Fruit fly (Drosophila melanogaster) whole organism, embryonic: ENCODE results near the gene CG15818.

ENCODE experiments used
- Adf1 ChIP-seq: fragments of 200-800 bp; sonication (Bioruptor generic); IDR thresholded peaks from 2 replicates; pipeline ENCODE4 v1.3.6; 2022; ENCODE audit warnings: missing biosample characterization, missing genetic modification characterization
- Atf3 ChIP-seq: fragments of 200-800 bp; sonication (Bioruptor generic); optimal IDR thresholded peaks from 3 replicates; lab custom pipeline; 2016; ENCODE audit warnings: missing biosample characterization, missing genetic modification characterization
- Awh ChIP-seq: fragments of 200-800 bp; sonication (Bioruptor generic); IDR thresholded peaks from 2 replicates; pipeline ENCODE4, ENCODE4 v1.3.6; 2022; ENCODE audit warnings: missing biosample characterization, missing genetic modification characterization
- CG10147 ChIP-seq: fragments of 200-800 bp; sonication (Bioruptor generic); optimal IDR thresholded peaks from 2 replicates; lab custom pipeline; 2019; ENCODE audit warnings: missing biosample characterization, mild to moderate bottlenecking, missing genetic modification characterization, moderate library complexity
- CG10267 ChIP-seq: fragments of 200-800 bp; sonication (Bioruptor generic); optimal IDR thresholded peaks from 2 replicates; lab custom pipeline; 2018; ENCODE audit warnings: missing biosample characterization, mild to moderate bottlenecking, missing genetic modification characterization, moderate library complexity
- CG12236 ChIP-seq: fragments of 200-800 bp; sonication (Bioruptor generic); optimal IDR thresholded peaks from 2 replicates; lab custom pipeline; 2016; ENCODE audit warnings: missing biosample characterization, missing genetic modification characterization
- CG13424 ChIP-seq: fragments of 200-800 bp; sonication (Bioruptor generic); optimal IDR thresholded peaks from 2 replicates; lab custom pipeline; 2019; ENCODE audit warnings: missing biosample characterization, mild to moderate bottlenecking, missing genetic modification characterization, moderate library complexity
- CG14014 ChIP-seq: fragments of 200-800 bp; sonication (Bioruptor generic); IDR thresholded peaks from 2 replicates; pipeline ENCODE4 v1.3.6; 2022; ENCODE audit warnings: missing biosample characterization, missing genetic modification characterization
- CG15479 ChIP-seq: fragments of 200-800 bp; sonication (Bioruptor generic); optimal IDR thresholded peaks from 3 replicates; lab custom pipeline; 2019; ENCODE audit warnings: missing biosample characterization, mild to moderate bottlenecking, missing genetic modification characterization, moderate library complexity
- CG17385 ChIP-seq: fragments of 200-800 bp; sonication (Bioruptor generic); optimal IDR thresholded peaks from 3 replicates; lab custom pipeline; 2018; ENCODE audit warnings: missing biosample characterization, mild to moderate bottlenecking, missing genetic modification characterization
- CG2199 ChIP-seq: fragments of 200-800 bp; sonication (Bioruptor generic); IDR thresholded peaks from 3 replicates; pipeline ENCODE4 v1.3.6; 2022; ENCODE audit warnings: missing biosample characterization, missing genetic modification characterization
- CG3065 ChIP-seq: fragments of 200-800 bp; sonication (Bioruptor generic); optimal IDR thresholded peaks from 2 replicates; lab custom pipeline; 2016; ENCODE audit warnings: missing biosample characterization, missing genetic modification characterization
- CG3281 ChIP-seq: fragments of 200-800 bp; sonication (Bioruptor generic); optimal IDR thresholded peaks from 3 replicates; lab custom pipeline; 2017; ENCODE audit warnings: missing biosample characterization, mild to moderate bottlenecking, missing genetic modification characterization
- CG33557 ChIP-seq: fragments of 200-800 bp; sonication (Bioruptor generic); optimal IDR thresholded peaks from 2 replicates; lab custom pipeline; 2019; ENCODE audit warnings: missing biosample characterization, mild to moderate bottlenecking, missing genetic modification characterization, moderate library complexity
- CG3838 ChIP-seq: fragments of 200-800 bp; sonication (Bioruptor generic); optimal IDR thresholded peaks from 3 replicates; lab custom pipeline; 2016; ENCODE audit warnings: missing biosample characterization, missing genetic modification characterization
- CG3995 ChIP-seq: fragments of 200-800 bp; sonication (Bioruptor generic); optimal IDR thresholded peaks from 3 replicates; lab custom pipeline; 2016; ENCODE audit warnings: missing biosample characterization, missing genetic modification characterization
- CG4360 ChIP-seq: fragments of 200-800 bp; sonication (Bioruptor generic); IDR thresholded peaks from 2 replicates; pipeline ENCODE4 v1.3.6; 2022; ENCODE audit warnings: missing biosample characterization, missing genetic modification characterization
- CG6272 ChIP-seq: fragments of 200-800 bp; sonication (Bioruptor generic); IDR thresholded peaks from 2 replicates; pipeline ENCODE4 v1.3.6; 2022; ENCODE audit warnings: missing biosample characterization, missing genetic modification characterization
- CG6791 ChIP-seq: fragments of 200-800 bp; sonication (Bioruptor generic); IDR thresholded peaks from 3 replicates; pipeline ENCODE4 v1.3.6; 2022; ENCODE audit warnings: missing biosample characterization, missing genetic modification characterization; ENCODE audit not compliant: partially characterized antibody
- CG9932 ChIP-seq: fragments of 200-800 bp; sonication (Bioruptor generic); IDR thresholded peaks from 2 replicates; pipeline ENCODE4 v1.3.6; 2022; ENCODE audit warnings: missing biosample characterization, missing genetic modification characterization
- Dip3 ChIP-seq: fragments of 200-800 bp; sonication (Bioruptor generic); optimal IDR thresholded peaks from 3 replicates; lab custom pipeline; 2016; ENCODE audit warnings: missing biosample characterization, missing genetic modification characterization
- E2f2 ChIP-seq: fragments of 200-800 bp; sonication (Bioruptor generic); IDR thresholded peaks from 2 replicates; pipeline ENCODE4 v1.3.6; 2022; ENCODE audit warnings: missing biosample characterization, missing genetic modification characterization
- ERR ChIP-seq: fragments of 200-800 bp; sonication (Bioruptor generic); optimal IDR thresholded peaks from 2 replicates; lab custom pipeline; 2016; ENCODE audit warnings: missing biosample characterization, missing genetic modification characterization
- Fer1 ChIP-seq: fragments of 200-800 bp; sonication (Bioruptor generic); optimal IDR thresholded peaks from 2 replicates; lab custom pipeline; 2017; ENCODE audit warnings: missing biosample characterization, mild to moderate bottlenecking, missing genetic modification characterization
- HHEX ChIP-seq: fragments of 200-800 bp; sonication (Bioruptor generic); optimal IDR thresholded peaks from 3 replicates; lab custom pipeline; 2017; ENCODE audit warnings: missing biosample characterization, mild to moderate bottlenecking, missing genetic modification characterization, missing genetic modification reagents
- Hand ChIP-seq: fragments of 200-800 bp; sonication (Bioruptor generic); optimal IDR thresholded peaks from 2 replicates; lab custom pipeline; 2017; ENCODE audit warnings: mild to moderate bottlenecking, missing biosample characterization, missing genetic modification reagents, missing genetic modification characterization
- Hr51 ChIP-seq, 2 experiments: fragments of 200-800 bp; sonication (Bioruptor generic); optimal IDR thresholded peaks; 2 replicates in 1 of 2; 3 replicates in 1 of 2; lab custom pipeline; 2016 to 2018; ENCODE audit warnings: missing biosample characterization in 2 of 2, missing genetic modification characterization in 2 of 2, mild to moderate bottlenecking in 1 of 2, moderate library complexity in 1 of 2
- MESR4 ChIP-seq: fragments of 200-800 bp; sonication (Bioruptor generic); optimal IDR thresholded peaks from 2 replicates; lab custom pipeline; 2018; ENCODE audit warnings: missing biosample characterization, mild to moderate bottlenecking, missing genetic modification characterization, moderate library complexity
- Oaz ChIP-seq: fragments of 200-800 bp; sonication (Bioruptor generic); IDR thresholded peaks from 2 replicates; pipeline ENCODE4 v1.3.6; 2022; ENCODE audit warnings: missing biosample characterization, missing genetic modification characterization
- Rfx ChIP-seq: fragments of 200-800 bp; sonication (Bioruptor generic); IDR thresholded peaks from 2 replicates; pipeline ENCODE4 v1.3.6; 2022; ENCODE audit warnings: missing biosample characterization, missing genetic modification characterization
- Usf ChIP-seq: fragments of 200-800 bp; sonication (Bioruptor generic); optimal IDR thresholded peaks from 2 replicates; lab custom pipeline; 2017; ENCODE audit warnings: missing genotype, missing biosample characterization, missing genetic modification characterization
- ab ChIP-seq: fragments of 200-800 bp; sonication (Bioruptor generic); optimal IDR thresholded peaks from 2 replicates; lab custom pipeline; 2016; ENCODE audit warnings: missing biosample characterization, missing genetic modification characterization
- dm ChIP-seq: fragments of 200-800 bp; sonication (Bioruptor generic); optimal IDR thresholded peaks from 3 replicates; lab custom pipeline; 2016; ENCODE audit warnings: missing biosample characterization, missing genetic modification characterization
- gem ChIP-seq: fragments of 200-800 bp; sonication (Bioruptor generic); optimal IDR thresholded peaks from 2 replicates; lab custom pipeline; 2019; ENCODE audit warnings: missing biosample characterization, mild to moderate bottlenecking, missing genetic modification characterization, moderate library complexity
- gsb ChIP-seq: fragments of 200-800 bp; sonication (Bioruptor generic); IDR thresholded peaks from 2 replicates; pipeline ENCODE4 v1.3.6; 2022; ENCODE audit warnings: missing biosample characterization, missing genetic modification characterization
- lab ChIP-seq: fragments of 200-800 bp; sonication (Bioruptor generic); optimal IDR thresholded peaks from 3 replicates; lab custom pipeline; 2017; ENCODE audit warnings: missing biosample characterization, missing genetic modification characterization, mild to moderate bottlenecking, moderate library complexity, missing genetic modification reagents
- lov ChIP-seq, 2 experiments: fragments of 200-800 bp in 1 of 2; fragments of >200 bp in 1 of 2; sonication (Bioruptor generic) in 1 of 2; IDR thresholded peaks in 1 of 2; optimal IDR thresholded peaks in 1 of 2; 2 replicates in 1 of 2; 3 replicates in 1 of 2; pipeline versions ENCODE4 v1.3.6 to Lab custom; 2017 to 2022; ENCODE audit warnings: missing biosample characterization in 1 of 2, missing genetic modification characterization in 1 of 2
- pan ChIP-seq, 4 experiments: fragments of >200 bp in 3 of 4; fragments of 200-800 bp in 1 of 4; sonication (Bioruptor generic) in 1 of 4; optimal IDR thresholded peaks in 3 of 4; IDR thresholded peaks in 1 of 4; 2 replicates each; pipeline versions ENCODE4 v1.3.6 to Lab custom; 2017 to 2022; ENCODE audit warnings: missing biosample characterization in 2 of 4, missing genetic modification characterization in 2 of 4, mixed read lengths in 1 of 4
- pros ChIP-seq: fragments of 200-800 bp; sonication (Bioruptor generic); optimal IDR thresholded peaks from 3 replicates; lab custom pipeline; 2019; ENCODE audit warnings: missing biosample characterization, mild to moderate bottlenecking, missing genetic modification characterization, moderate library complexity
- sd ChIP-seq: fragments of 200-800 bp; sonication (Bioruptor generic); optimal IDR thresholded peaks from 3 replicates; lab custom pipeline; 2018; ENCODE audit warnings: missing biosample characterization, mild to moderate bottlenecking, missing genetic modification characterization, moderate library complexity
- sna ChIP-seq: fragments of 200-800 bp; sonication (Bioruptor generic); IDR thresholded peaks from 2 replicates; pipeline ENCODE4 v1.3.6; 2022; ENCODE audit warnings: missing biosample characterization, missing genetic modification characterization; ENCODE audit not compliant: partially characterized antibody
- sob ChIP-seq: fragments of 200-800 bp; sonication (Bioruptor generic); IDR thresholded peaks from 2 replicates; pipeline ENCODE4 v1.3.6; 2022; ENCODE audit warnings: missing biosample characterization, missing genetic modification characterization
- toy ChIP-seq: fragments of 200-800 bp; sonication (Bioruptor generic); IDR thresholded peaks from 2 replicates; pipeline ENCODE4 v1.3.6; 2022; ENCODE audit warnings: missing biosample characterization, missing genetic modification characterization
- zfh2 ChIP-seq: fragments of 200-800 bp; sonication (Bioruptor generic); optimal IDR thresholded peaks from 2 replicates; lab custom pipeline; 2016; ENCODE audit warnings: missing biosample characterization, missing genetic modification characterization

Gene CG15818

DNA sequence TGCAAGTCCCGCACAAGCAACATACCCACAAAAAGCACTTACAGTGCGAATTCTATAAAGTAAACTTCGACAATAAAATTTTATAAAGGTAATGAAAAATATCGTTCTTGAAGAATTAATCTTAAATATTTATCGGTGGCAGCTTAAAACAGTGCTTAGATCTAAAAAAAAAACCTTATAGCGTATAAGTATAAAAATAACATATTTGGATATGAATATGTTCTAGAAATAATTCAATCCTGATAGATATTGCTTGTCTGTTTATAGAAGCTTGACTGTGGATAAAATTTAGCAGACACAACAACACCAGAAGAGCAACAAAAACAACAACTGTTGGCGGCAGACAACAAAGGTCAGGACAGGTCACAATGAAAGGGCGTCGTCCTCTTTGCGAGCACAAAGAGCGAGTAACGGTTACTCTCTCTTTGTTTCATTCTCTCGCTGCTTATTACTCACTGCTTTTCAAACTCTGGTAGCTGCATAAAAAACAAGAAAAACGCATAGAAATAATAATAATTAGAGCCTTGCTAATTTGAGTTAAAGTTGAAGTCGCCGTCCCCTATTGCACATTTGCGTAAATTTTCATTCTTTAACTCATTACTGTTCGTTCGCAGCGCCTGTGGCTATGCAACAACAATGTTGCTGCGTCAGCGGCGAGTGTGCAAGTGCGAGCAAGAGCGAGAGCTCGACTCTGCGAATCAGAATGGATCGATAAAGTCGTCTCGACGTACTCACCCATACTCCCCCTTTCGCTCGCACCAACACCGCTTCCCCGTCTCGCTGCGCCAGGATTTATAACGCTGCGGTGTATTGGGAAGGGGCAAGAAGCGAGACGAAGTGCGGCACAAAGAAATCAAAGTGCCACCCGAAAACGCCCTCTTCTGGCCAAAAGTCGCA, 8.9 kb downstream of the CG15818 start (continued):
- no peak for TF ChIP-seq sna
- peak; percentile 0 for TF ChIP-seq CG10267
- peak; percentile 7; the same call in 1 of the 2 replicates for TF ChIP-seq Adf1 (GFP tag; lab: Robert Waterston, UW)
- no peak for TF ChIP-seq CG3838
- peak; percentile 40 for TF ChIP-seq Hand (GFP tag; lab: Kevin White, UChicago)
- peak; percentile 7 for TF ChIP-seq Dip3 (GFP tag; lab: Kevin White, UChicago)
- peak; percentile 70; the same call in 2 of the 3 replicates for TF ChIP-seq CG6791 (GFP tag; lab: Robert Waterston, UW)
- TF ChIP-seq E2f2 (GFP tag; lab: Robert Waterston, UW) = no peak
- TF ChIP-seq gem (tag; lab: Kevin White, UChicago) = peak; percentile 63
- no peak for TF ChIP-seq lov (optimal IDR thresholded peaks at IDR 0.05; lab: Kevin White, UChicago)
- 0 out of 3 replicates have a peak, but pooled peaks have one; percentile 10 for TF ChIP-seq lov (GFP tag; IDR thresholded peaks at IDR 0.05; lab: Robert Waterston, UW)
- TF ChIP-seq MESR4 (GFP tag; lab: Kevin White, UChicago) = no peak
- peak; percentile 28 for TF ChIP-seq CG9932 (GFP tag; lab: Robert Waterston, UW)
- peak; percentile 40; the same call in 1 of the 2 replicates for TF ChIP-seq CG14014 (GFP tag; lab: Robert Waterston, UW)
- peak; percentile 12 for TF ChIP-seq Fer1 (GFP tag; lab: Kevin White, UChicago)
- no peak for TF ChIP-seq CG3995
- TF ChIP-seq CG33557 (GFP tag; lab: Kevin White, UChicago) = no peak
- peak; percentile 68 for TF ChIP-seq pros (GFP tag; lab: Kevin White, UChicago)
- TF ChIP-seq Rfx (GFP tag; lab: Robert Waterston, UW) = peak; percentile 26; the same call in 1 of the 2 replicates
- TF ChIP-seq CG2199 (GFP tag; lab: Robert Waterston, UW) = 0 out of 3 replicates have a peak, but pooled peaks have one; percentile 26
- TF ChIP-seq CG15479 (GFP tag; lab: Kevin White, UChicago) = peak; percentile 50

DNA sequence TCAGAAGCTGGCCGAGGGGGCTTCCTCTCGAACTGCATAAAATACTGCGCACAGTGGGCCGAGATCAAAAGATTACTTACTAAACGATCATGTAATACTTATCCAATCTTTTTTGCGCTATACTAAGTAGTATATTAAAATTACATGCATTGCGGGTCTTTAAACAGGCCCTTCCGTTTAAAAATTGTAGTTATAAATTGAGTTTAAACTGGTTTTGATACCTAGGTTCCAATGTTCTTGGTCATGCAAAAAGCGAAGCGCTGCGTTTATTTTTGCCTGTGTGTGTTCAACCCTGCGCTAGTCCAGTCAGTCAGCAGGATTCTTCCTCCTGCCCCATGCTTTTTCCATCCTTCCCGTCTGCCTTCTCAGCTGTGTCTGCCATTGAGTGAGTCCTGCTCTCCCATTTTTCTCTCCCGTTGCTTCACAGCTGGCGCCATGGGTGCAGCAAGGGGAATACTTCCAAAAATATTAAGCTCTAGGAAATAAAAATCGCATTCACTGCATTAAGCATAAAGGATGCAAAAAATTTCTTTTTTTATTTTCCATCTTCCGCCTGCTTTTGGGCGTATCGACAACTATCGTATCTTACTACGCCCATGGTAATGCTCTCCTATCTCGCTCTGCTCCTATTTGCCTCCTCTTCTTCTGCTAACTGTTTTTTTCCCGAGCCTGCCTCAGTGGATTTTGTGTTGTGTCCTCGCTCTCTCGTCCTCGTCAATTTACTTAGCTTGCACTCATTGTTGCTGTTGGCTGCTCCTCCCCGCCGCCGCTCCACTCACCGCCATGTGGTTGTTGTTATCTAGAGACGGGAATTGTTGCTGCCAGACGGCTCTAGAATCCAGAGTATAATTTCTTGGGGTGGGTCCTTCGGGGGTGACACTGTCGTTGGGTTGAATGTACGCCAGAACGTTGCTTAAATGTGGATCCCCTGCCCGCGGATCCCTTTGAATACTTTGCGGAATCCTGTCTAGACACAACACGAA, 9.9 kb downstream of the CG15818 start:
- TF ChIP-seq ERR (GFP tag; lab: Kevin White, UChicago) (peak; percentile 69), CG3065 (no peak), CG4360 (GFP tag; lab: Robert Waterston, UW) (peak; percentile 79), dm (GFP tag; lab: Kevin White, UChicago) (peak; percentile 42), sob (GFP tag; lab: Robert Waterston, UW) (peak; percentile 68), HHEX (GFP tag; lab: Kevin White, UChicago) (peak; percentile 49), sd (tag; lab: Kevin White, UChicago) (no peak), gsb (no peak), pan (optimal IDR thresholded peaks at IDR 0.05; lab: Kevin White, UChicago) (no peak), pan (GFP tag; optimal IDR thresholded peaks at IDR 0.05 in 1 of 2, IDR thresholded peaks at IDR 0.05 in 1 of 2) (peak in 1 of 2 experiments; percentile 54), CG12236 (GFP tag; lab: Kevin White, UChicago) (no peak), Atf3 (GFP tag; lab: Kevin White, UChicago) (peak; percentile 7), Awh (GFP tag; lab: Robert Waterston, UW) (0 out of 2 replicates have a peak, but pooled peaks have one; percentile 21), CG17385 (GFP tag; lab: Kevin White, UChicago) (peak; percentile 68), zfh2 (GFP tag; lab: Kevin White, UChicago) (peak; percentile 82), CG13424 (tag; lab: Kevin White, UChicago) (peak; percentile 37), Oaz (GFP tag; lab: Robert Waterston, UW) (no peak), Usf (no peak), ab (GFP tag; lab: Kevin White, UChicago) (peak; percentile 34), Hr51 (GFP tag; optimal IDR thresholded peaks at IDR 0.05; lab: Kevin White, UChicago) (peak; percentile 20 to 48), toy (GFP tag; lab: Robert Waterston, UW) (peak; percentile 24; the same call in 1 of the 2 replicates), CG3281 (GFP tag; lab: Kevin White, UChicago) (peak; percentile 68), CG6272 (GFP tag; lab: Robert Waterston, UW) (peak; percentile 67), lab (GFP tag; lab: Kevin White, UChicago) (peak; percentile 87), CG10147 (peak; percentile 70)
